Worm (Caenorhabditis elegans): ENCODE measurements around the gene F17A9.4.

The F17A9.4 gene

DNA sequence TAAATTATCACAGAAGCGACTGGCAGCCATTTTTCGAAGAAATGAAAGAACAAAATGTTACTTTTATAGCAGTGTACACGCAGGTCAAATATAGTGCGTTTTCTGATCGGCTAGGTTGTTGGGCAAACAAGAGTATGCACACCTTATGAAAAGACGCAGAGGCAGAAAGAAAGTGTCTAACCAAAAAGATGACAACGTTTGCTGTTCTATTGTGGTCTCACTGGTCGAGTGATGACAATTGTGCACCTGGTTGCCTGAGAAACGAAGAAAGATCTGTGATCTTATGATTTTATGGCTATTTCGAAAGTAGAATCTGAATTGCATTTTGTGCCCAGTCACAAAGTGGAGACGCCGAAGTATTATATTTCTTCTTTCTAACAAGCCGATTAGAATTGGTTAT lies at the start of gene F17A9.4:
Gene F17A9.4, minus strand, starts transcription at position 97 of the 400 bp plus-strand sequence.
- TF ChIP-seq cog-1 (tag; optimal IDR thresholded peaks at IDR 0.05) (no peak), tab-1 (GFP tag; IDR thresholded peaks at IDR 0.05) (no peak), ztf-29 (GFP tag; IDR thresholded peaks at IDR 0.05) (no peak), klf-2 (GFP tag; conservative IDR thresholded peaks at IDR 0.05) (no peak), med-1 (GFP tag; optimal IDR thresholded peaks at IDR 0.05; ENCODE audit: insufficient read depth) (no peak), ref-1 (GFP tag; conservative IDR thresholded peaks at IDR 0.05) (no peak), T22C8.4 (GFP tag; IDR thresholded peaks at IDR 0.05) (no peak), ztf-23 (GFP tag; IDR thresholded peaks at IDR 0.05) (no peak), flt-1 (GFP tag; IDR thresholded peaks at IDR 0.05) (no peak)

DNA sequence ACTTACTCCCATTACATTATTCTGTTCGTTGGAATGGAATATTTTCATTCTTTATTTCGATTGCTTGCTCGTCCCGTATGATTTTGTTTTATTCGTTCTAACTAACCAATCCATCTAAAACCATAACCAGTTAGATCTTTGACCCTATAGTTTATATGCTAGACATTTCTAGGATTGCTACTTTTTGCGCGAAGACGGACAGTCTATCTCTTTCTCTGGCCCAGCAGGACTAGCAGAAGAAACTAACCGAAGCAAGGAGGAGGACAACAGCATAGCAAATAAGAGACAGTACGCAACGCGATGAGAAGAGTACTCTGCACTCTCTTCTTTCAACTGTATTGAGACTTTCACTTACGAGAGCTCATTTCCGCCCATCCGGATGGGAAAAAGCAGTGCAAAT lies 27.7 kb upstream of the F17A9.4 start:
- TF ChIP-seq klf-2 (GFP tag; conservative IDR thresholded peaks at IDR 0.05) (no peak), ref-1 (GFP tag; conservative IDR thresholded peaks at IDR 0.05) (no peak), ztf-29 (GFP tag; IDR thresholded peaks at IDR 0.05) (no peak), med-1 (GFP tag; optimal IDR thresholded peaks at IDR 0.05; ENCODE audit: insufficient read depth) (no peak)

DNA sequence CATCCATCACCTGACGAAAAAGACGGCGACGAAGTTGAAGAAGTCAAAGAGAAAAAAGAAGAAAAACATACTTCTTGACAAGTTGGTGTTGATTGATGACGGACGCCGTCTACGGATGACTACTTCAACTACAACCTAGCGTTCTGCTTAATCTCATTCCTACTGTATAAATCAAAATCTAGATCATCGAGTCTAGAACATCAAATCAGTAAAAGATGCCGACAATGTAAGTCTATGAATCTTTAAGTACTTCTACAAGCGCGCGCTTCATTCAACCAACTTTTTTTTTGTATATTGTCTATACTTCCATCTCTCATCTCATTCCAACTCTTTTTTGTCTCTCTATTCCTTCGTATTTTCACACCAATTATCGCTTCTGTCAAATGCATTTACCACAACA lies 25.0 kb upstream of the F17A9.4 start:
- TF ChIP-seq ztf-23 (GFP tag; IDR thresholded peaks at IDR 0.05) (no peak), cog-1 (tag; optimal IDR thresholded peaks at IDR 0.05) (no peak), flt-1 (GFP tag; IDR thresholded peaks at IDR 0.05) (no peak), tab-1 (GFP tag; IDR thresholded peaks at IDR 0.05) (no peak), T22C8.4 (GFP tag; IDR thresholded peaks at IDR 0.05) (no peak), ref-1 (GFP tag; conservative IDR thresholded peaks at IDR 0.05) (no peak), ztf-29 (GFP tag; IDR thresholded peaks at IDR 0.05) (no peak), klf-2 (GFP tag; conservative IDR thresholded peaks at IDR 0.05) (no peak), med-1 (GFP tag; optimal IDR thresholded peaks at IDR 0.05; ENCODE audit: insufficient read depth) (no peak)

DNA sequence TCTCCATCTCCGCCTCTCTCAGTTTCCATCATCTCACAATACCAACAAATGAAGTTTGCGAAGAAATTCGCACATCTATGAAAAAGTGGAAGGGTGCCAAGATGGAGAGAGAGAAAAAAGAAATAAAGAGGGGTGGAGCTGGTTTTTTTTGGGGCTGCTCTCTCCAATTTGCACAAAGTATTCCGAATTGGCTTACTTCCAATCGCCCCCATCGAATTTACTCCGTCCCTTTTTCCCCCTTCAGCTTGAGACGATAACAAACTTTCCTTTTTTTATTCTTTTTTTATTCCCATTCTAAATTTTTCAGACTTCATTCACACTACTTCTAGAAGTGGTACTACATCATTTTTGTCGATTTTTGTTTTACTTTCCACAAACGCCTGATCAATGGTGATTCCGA lies 20.7 kb upstream of the F17A9.4 start, which contains the start of gene exp-2:
Gene exp-2, plus strand, starts transcription at position 301 of the 400 bp plus-strand sequence.
- TF ChIP-seq ref-1 (GFP tag; conservative IDR thresholded peaks at IDR 0.05) (no peak), T22C8.4 (GFP tag; IDR thresholded peaks at IDR 0.05) (no peak), med-1 (GFP tag; optimal IDR thresholded peaks at IDR 0.05; ENCODE audit: insufficient read depth) (no peak), flt-1 (GFP tag; IDR thresholded peaks at IDR 0.05) (no peak), ztf-29 (GFP tag; IDR thresholded peaks at IDR 0.05) (no peak), klf-2 (GFP tag; conservative IDR thresholded peaks at IDR 0.05) (no peak), cog-1 (tag; optimal IDR thresholded peaks at IDR 0.05) (no peak), ztf-23 (GFP tag; IDR thresholded peaks at IDR 0.05) (no peak), tab-1 (GFP tag; IDR thresholded peaks at IDR 0.05) (no peak)

DNA sequence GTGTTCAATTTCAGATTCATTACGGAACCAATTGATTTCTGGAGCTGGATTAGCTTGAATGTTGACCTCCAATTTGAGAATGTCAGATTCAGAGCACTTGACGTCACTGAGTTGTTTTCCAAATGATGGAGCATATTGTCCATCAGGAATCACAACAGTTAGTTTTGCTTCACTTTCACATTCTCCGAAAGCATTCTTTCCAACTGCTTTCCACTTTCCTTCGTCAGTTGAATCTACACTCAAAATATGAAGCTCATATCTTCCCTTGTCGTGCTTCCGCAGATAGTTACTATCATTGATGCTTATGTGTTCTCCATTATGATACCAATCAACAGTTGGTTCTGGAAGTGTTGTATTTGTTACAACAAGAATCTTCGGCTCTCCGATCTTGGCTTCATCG lies 17.9 kb upstream of the F17A9.4 start:
- TF ChIP-seq cog-1 (tag; optimal IDR thresholded peaks at IDR 0.05) (no peak), tab-1 (GFP tag; IDR thresholded peaks at IDR 0.05) (no peak), klf-2 (GFP tag; conservative IDR thresholded peaks at IDR 0.05) (no peak), flt-1 (GFP tag; IDR thresholded peaks at IDR 0.05) (no peak), T22C8.4 (GFP tag; IDR thresholded peaks at IDR 0.05) (no peak), ztf-29 (GFP tag; IDR thresholded peaks at IDR 0.05) (no peak), ztf-23 (GFP tag; IDR thresholded peaks at IDR 0.05) (no peak), ref-1 (GFP tag; conservative IDR thresholded peaks at IDR 0.05) (no peak), med-1 (GFP tag; optimal IDR thresholded peaks at IDR 0.05; ENCODE audit: insufficient read depth) (no peak)

DNA sequence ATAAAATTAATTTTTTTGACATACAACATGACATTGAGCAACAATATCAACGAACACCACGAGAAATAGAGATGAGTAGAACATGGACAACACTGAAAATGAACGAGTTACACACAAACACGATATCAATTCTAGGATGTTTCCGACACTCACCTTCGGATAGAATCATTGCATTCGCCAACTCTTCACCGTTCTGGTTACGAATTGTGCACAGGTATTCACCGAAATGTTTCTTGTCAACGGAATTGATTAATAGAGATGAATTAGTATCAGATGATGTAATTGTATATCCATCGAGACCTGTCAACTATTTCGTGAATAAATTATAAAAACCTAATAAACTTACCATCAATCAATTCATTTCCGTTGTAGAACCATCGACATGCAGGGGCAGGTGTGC lies 11.2 kb upstream of the F17A9.4 start:
- TF ChIP-seq klf-2 (GFP tag; conservative IDR thresholded peaks at IDR 0.05) (no peak), med-1 (GFP tag; optimal IDR thresholded peaks at IDR 0.05; ENCODE audit: insufficient read depth) (no peak), ref-1 (GFP tag; conservative IDR thresholded peaks at IDR 0.05) (no peak), flt-1 (GFP tag; IDR thresholded peaks at IDR 0.05) (no peak), T22C8.4 (GFP tag; IDR thresholded peaks at IDR 0.05) (no peak), cog-1 (tag; optimal IDR thresholded peaks at IDR 0.05) (no peak), ztf-23 (GFP tag; IDR thresholded peaks at IDR 0.05) (no peak), ztf-29 (GFP tag; IDR thresholded peaks at IDR 0.05) (no peak), tab-1 (GFP tag; IDR thresholded peaks at IDR 0.05) (no peak)

DNA sequence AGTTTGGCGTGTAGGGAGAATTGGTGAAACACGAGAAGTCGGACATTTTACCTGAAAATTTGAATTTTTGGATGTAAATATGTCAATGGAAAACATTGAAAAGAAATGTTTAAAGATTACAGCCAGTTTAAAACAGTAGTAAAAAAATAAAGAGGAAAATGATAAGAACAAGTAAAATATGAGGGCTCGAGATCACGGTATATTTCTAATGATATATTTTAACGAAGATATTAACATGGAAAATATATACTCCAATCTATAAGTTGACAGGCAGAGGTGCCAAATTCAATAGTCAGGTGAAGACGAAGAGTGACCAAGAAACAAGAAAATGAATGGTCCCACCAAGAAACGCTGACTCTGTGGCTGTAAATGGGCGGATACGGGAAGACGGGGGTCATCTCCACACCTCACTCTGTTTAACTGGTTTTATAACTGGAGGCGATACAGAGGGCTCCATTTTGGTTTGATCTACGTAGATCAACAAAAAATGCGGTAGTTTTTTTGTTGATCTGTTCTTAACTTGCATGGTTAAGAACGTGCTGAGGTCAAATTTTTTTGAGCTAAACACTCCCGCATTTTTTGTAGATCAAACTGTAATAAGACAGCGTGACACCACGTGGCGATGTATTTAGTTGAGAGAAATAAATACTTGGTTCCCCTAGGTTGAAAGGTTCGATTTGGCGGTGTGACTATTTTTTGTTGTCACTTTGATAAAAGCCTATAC lies 9.9 kb upstream of the F17A9.4 start, which contains the start of gene ceh-49:
Gene ceh-49, minus strand, starts transcription at position 51 of the 724 bp plus-strand sequence.
- TF ChIP-seq klf-2 (GFP tag; conservative IDR thresholded peaks at IDR 0.05) (no peak), med-1 (GFP tag; optimal IDR thresholded peaks at IDR 0.05; ENCODE audit: insufficient read depth) (no peak), cog-1 (tag; optimal IDR thresholded peaks at IDR 0.05) (no peak), flt-1 (GFP tag; IDR thresholded peaks at IDR 0.05) (no peak), ztf-29 (GFP tag; IDR thresholded peaks at IDR 0.05) (no peak)

DNA sequence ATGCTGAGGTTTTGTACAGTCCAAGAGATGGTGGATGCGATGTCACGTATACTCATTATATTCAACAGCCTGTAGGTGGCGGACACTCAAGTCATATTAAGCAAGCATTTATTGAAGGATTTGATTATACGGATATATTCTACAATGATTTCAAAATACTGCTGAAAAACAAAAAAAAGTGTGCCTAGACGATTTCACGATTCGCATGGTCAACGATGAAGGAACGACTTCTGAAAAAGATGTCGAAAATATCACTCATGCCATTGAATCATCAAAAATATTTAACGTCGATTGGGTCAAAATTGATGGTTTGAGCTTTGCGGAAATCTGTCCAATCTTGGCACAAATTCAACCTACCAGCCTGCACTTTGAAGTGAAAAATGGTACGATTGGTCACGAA lies 6.6 kb upstream of the F17A9.4 start:
- TF ChIP-seq T22C8.4 (GFP tag; IDR thresholded peaks at IDR 0.05) (no peak), ztf-23 (GFP tag; IDR thresholded peaks at IDR 0.05) (no peak), ztf-29 (GFP tag; IDR thresholded peaks at IDR 0.05) (no peak), ref-1 (GFP tag; conservative IDR thresholded peaks at IDR 0.05) (no peak), flt-1 (GFP tag; IDR thresholded peaks at IDR 0.05) (no peak), klf-2 (GFP tag; conservative IDR thresholded peaks at IDR 0.05) (no peak), cog-1 (tag; optimal IDR thresholded peaks at IDR 0.05) (no peak), med-1 (GFP tag; optimal IDR thresholded peaks at IDR 0.05; ENCODE audit: insufficient read depth) (no peak), tab-1 (GFP tag; IDR thresholded peaks at IDR 0.05) (no peak)

DNA sequence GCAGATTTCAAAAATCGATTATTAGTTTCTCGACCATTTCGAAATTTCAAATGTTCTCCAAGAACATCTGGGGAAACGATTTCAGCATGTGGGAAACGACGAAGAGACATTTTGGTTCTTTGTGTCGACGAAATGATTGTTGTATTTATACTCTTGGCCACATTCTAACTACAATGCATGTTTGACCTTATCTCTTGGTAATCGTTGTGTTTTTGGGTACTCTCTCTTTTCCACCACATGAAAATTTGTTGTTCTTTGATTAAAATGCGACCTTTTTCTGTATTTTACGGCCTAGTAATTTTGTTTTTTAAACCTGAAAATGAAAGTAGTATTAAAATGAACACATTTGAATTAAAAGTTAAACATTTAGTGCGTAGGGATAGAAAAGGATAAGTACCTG lies 2.4 kb upstream of the F17A9.4 start, which contains the start of gene F17A9.5:
Gene F17A9.5, minus strand, starts transcription at position 175 of the 400 bp plus-strand sequence.
- TF ChIP-seq cog-1 (tag; optimal IDR thresholded peaks at IDR 0.05) (no peak), T22C8.4 (GFP tag; IDR thresholded peaks at IDR 0.05) (no peak), med-1 (GFP tag; optimal IDR thresholded peaks at IDR 0.05; ENCODE audit: insufficient read depth) (no peak), klf-2 (GFP tag; conservative IDR thresholded peaks at IDR 0.05) (no peak), ztf-29 (GFP tag; IDR thresholded peaks at IDR 0.05) (no peak), ztf-23 (GFP tag; IDR thresholded peaks at IDR 0.05) (no peak), ref-1 (GFP tag; conservative IDR thresholded peaks at IDR 0.05) (no peak), tab-1 (GFP tag; IDR thresholded peaks at IDR 0.05) (no peak), flt-1 (GFP tag; IDR thresholded peaks at IDR 0.05) (no peak)
